Worm (Caenorhabditis elegans) whole organism, L4 larva: ENCODE measurements around the gene Y49F6B.20.

ENCODE experiments used
- F37D6.2 ChIP-seq: sonication (generic microtip); optimal IDR thresholded peaks from 2 replicates; lab custom pipeline; 2016; ENCODE audit warnings: mild to moderate bottlenecking, missing genetic modification characterization, missing compliant biosample characterization
- R02D3.7 ChIP-seq: fragments of 150-350 bp; sonication (generic microtip); optimal IDR thresholded peaks from 3 replicates; lab custom pipeline; 2014; ENCODE audit warnings: missing biosample characterization, missing genetic modification characterization
- T20F7.1 ChIP-seq: fragments of 200-800 bp; sonication (Bioruptor generic); optimal IDR thresholded peaks from 2 replicates; lab custom pipeline; 2018; ENCODE audit warnings: mild to moderate bottlenecking, missing genetic modification characterization, missing compliant biosample characterization
- T26A8.4 ChIP-seq: fragments of 200-800 bp; sonication (Bioruptor generic); IDR thresholded peaks from 2 replicates; pipeline ENCODE4 v1.3.6; 2022; ENCODE audit warnings: missing genetic modification characterization, missing compliant biosample characterization
- Y48G9A.11 ChIP-seq: fragments of 200-800 bp; sonication (Bioruptor generic); IDR thresholded peaks from 2 replicates; pipeline ENCODE4 v1.3.6; 2022; ENCODE audit warnings: missing genetic modification reagents, missing genetic modification characterization, missing compliant biosample characterization
- Y5F2A.4 ChIP-seq: fragments of 200-800 bp; sonication (Bioruptor generic); optimal IDR thresholded peaks from 2 replicates; lab custom pipeline; 2018; ENCODE audit warnings: mild to moderate bottlenecking, missing genetic modification characterization, missing compliant biosample characterization
- ZK337.2 ChIP-seq: fragments of 200-800 bp; sonication (Bioruptor generic); IDR thresholded peaks from 2 replicates; pipeline ENCODE4 v1.3.6; 2022; ENCODE audit warnings: missing genetic modification reagents, missing genetic modification characterization, missing compliant biosample characterization
- aha-1 ChIP-seq: fragments of 150-350 bp; peaks from one replicate; lab custom pipeline; 2014; ENCODE audit warnings: missing biosample characterization, missing genetic modification characterization
- ama-1 ChIP-seq: fragments of 150-350 bp; optimal IDR thresholded peaks from 2 replicates; lab custom pipeline; 2014; ENCODE audit warnings: inconsistent platforms, mixed read lengths
- attf-4 ChIP-seq: sonication (generic microtip); optimal IDR thresholded peaks from 3 replicates; lab custom pipeline; 2017; ENCODE audit warnings: missing biosample characterization, missing genetic modification characterization
- ceh-20 ChIP-seq: fragments of 200-800 bp; sonication (Bioruptor generic); IDR thresholded peaks from 2 replicates; pipeline ENCODE4 v1.3.6; 2022; ENCODE audit warnings: missing genetic modification reagents, missing genetic modification characterization, missing compliant biosample characterization
- ceh-28 ChIP-seq: fragments of 150-350 bp; optimal IDR thresholded peaks from 2 replicates; lab custom pipeline; 2014; ENCODE audit warnings: missing biosample characterization, missing genetic modification reagents, missing genetic modification characterization
- ceh-32 ChIP-seq: sonication (generic microtip); optimal IDR thresholded peaks from 2 replicates; lab custom pipeline; 2016; ENCODE audit warnings: mild to moderate bottlenecking, missing genetic modification characterization, missing compliant biosample characterization; ENCODE audit not compliant: poor library complexity
- ceh-44 ChIP-seq: fragments of 200-800 bp; sonication (Bioruptor generic); IDR thresholded peaks from 2 replicates; pipeline ENCODE4 v1.3.6; 2022; ENCODE audit warnings: missing genetic modification reagents, missing genetic modification characterization, missing compliant biosample characterization
- ceh-62 ChIP-seq: sonication (generic microtip); optimal IDR thresholded peaks from 2 replicates; lab custom pipeline; 2017; ENCODE audit warnings: missing biosample characterization, missing genetic modification characterization
- ces-1 ChIP-seq: fragments of 150-350 bp; sonication (generic microtip); optimal IDR thresholded peaks from 4 replicates; lab custom pipeline; 2014; ENCODE audit warnings: missing biosample characterization, missing genetic modification reagents, missing genetic modification characterization
- ctbp-1 ChIP-seq: fragments of 200-800 bp; sonication (Bioruptor generic); IDR thresholded peaks from 2 replicates; pipeline ENCODE4 v1.3.6; 2022; ENCODE audit warnings: missing genetic modification reagents, missing genetic modification characterization, missing compliant biosample characterization
- daf-12 ChIP-seq: fragments of 150-350 bp; optimal IDR thresholded peaks from 2 replicates; lab custom pipeline; 2014; ENCODE audit warnings: missing biosample characterization, missing genetic modification reagents, missing genetic modification characterization
- daf-19 ChIP-seq: fragments of 200-800 bp; sonication (Bioruptor generic); conservative IDR thresholded peaks from 2 replicates; pipeline ENCODE4 v1.3.6; 2022; ENCODE audit warnings: missing genetic modification characterization, missing compliant biosample characterization
- dmd-6 ChIP-seq: fragments of 200-800 bp; sonication (Bioruptor generic); IDR thresholded peaks from 2 replicates; pipeline ENCODE4 v1.3.6; 2022; ENCODE audit warnings: missing genetic modification reagents, missing genetic modification characterization, missing compliant biosample characterization
- dmd-9 ChIP-seq: fragments of 200-800 bp; sonication (Bioruptor generic); IDR thresholded peaks from 2 replicates; pipeline ENCODE4 v1.3.6; 2022; ENCODE audit warnings: missing genetic modification reagents, missing genetic modification characterization, missing compliant biosample characterization
- duxl-1 ChIP-seq: sonication (generic microtip); optimal IDR thresholded peaks from 2 replicates; lab custom pipeline; 2016; ENCODE audit warnings: mild to moderate bottlenecking, missing genetic modification characterization, moderate library complexity, missing compliant biosample characterization; ENCODE audit not compliant: poor library complexity
- egl-27 ChIP-seq: sonication (generic microtip); optimal IDR thresholded peaks from 3 replicates; lab custom pipeline; 2017; ENCODE audit warnings: missing biosample characterization, missing genetic modification reagents, missing genetic modification characterization
- gei-8 ChIP-seq: fragments of 200-800 bp; sonication (Bioruptor generic); optimal IDR thresholded peaks from 2 replicates; lab custom pipeline; 2018; ENCODE audit warnings: mild to moderate bottlenecking, missing genetic modification characterization, missing compliant biosample characterization
- lin-13 ChIP-seq: fragments of 150-350 bp; optimal IDR thresholded peaks from 2 replicates; lab custom pipeline; 2014; ENCODE audit warnings: missing biosample characterization, missing genetic modification reagents, missing genetic modification characterization
- lin-38 ChIP-seq: fragments of 200-800 bp; sonication (Bioruptor generic); IDR thresholded peaks from 2 replicates; pipeline ENCODE4 v1.3.6; 2022; ENCODE audit warnings: missing genetic modification reagents, missing genetic modification characterization, missing compliant biosample characterization
- lin-39 ChIP-seq: fragments of 150-350 bp; optimal IDR thresholded peaks from 2 replicates; lab custom pipeline; 2014; ENCODE audit warnings: missing biosample characterization, missing genetic modification reagents, missing genetic modification characterization
- lir-3 ChIP-seq: sonication (generic microtip); optimal IDR thresholded peaks from 2 replicates; lab custom pipeline; 2016; ENCODE audit warnings: mild to moderate bottlenecking, missing genetic modification characterization, missing compliant biosample characterization
- lsy-2 ChIP-seq, 2 experiments: fragments of 150-350 bp in 1 of 2; sonication (generic microtip) in 1 of 2; optimal IDR thresholded peaks; 2 replicates each; lab custom pipeline; 2014 to 2017; ENCODE audit warnings: missing biosample characterization in 2 of 2, missing genetic modification characterization in 2 of 2
- madf-9 ChIP-seq: fragments of 200-800 bp; sonication (Bioruptor generic); conservative IDR thresholded peaks from 2 replicates; pipeline ENCODE4 v1.3.6; 2022; ENCODE audit warnings: missing genetic modification reagents, missing genetic modification characterization, missing compliant biosample characterization
- mdl-1 ChIP-seq, 2 experiments: fragments of 150-350 bp in 1 of 2; sonication (generic microtip) in 1 of 2; optimal IDR thresholded peaks; 2 replicates each; lab custom pipeline; 2014 to 2017; ENCODE audit warnings: missing biosample characterization in 2 of 2, missing genetic modification characterization in 2 of 2
- mdt-29 ChIP-seq: fragments of 200-800 bp; sonication (Bioruptor generic); IDR thresholded peaks from 2 replicates; pipeline ENCODE4 v1.3.6; 2022; ENCODE audit warnings: missing genetic modification reagents, missing genetic modification characterization, missing compliant biosample characterization
- nhr-102 ChIP-seq: sonication (generic microtip); optimal IDR thresholded peaks from 2 replicates; lab custom pipeline; 2016; ENCODE audit warnings: mild to moderate bottlenecking, missing genetic modification characterization, moderate library complexity, missing compliant biosample characterization
- nhr-237 ChIP-seq: sonication (generic microtip); optimal IDR thresholded peaks from 2 replicates; lab custom pipeline; 2017; ENCODE audit warnings: missing biosample characterization, missing genetic modification characterization
- nhr-28 ChIP-seq: fragments of 150-350 bp; optimal IDR thresholded peaks from 2 replicates; lab custom pipeline; 2014; ENCODE audit warnings: missing biosample characterization, missing genetic modification characterization
- nhr-41 ChIP-seq: fragments of 200-800 bp; sonication (Bioruptor generic); IDR thresholded peaks from 2 replicates; pipeline ENCODE4 v1.3.6; 2022; ENCODE audit warnings: missing genetic modification reagents, missing genetic modification characterization, missing compliant biosample characterization
- nhr-48 ChIP-seq: sonication (generic microtip); optimal IDR thresholded peaks from 2 replicates; lab custom pipeline; 2016; ENCODE audit warnings: mild to moderate bottlenecking, missing genetic modification characterization, missing compliant biosample characterization
- nhr-77 ChIP-seq: fragments of 150-350 bp; optimal IDR thresholded peaks from 2 replicates; lab custom pipeline; 2014; ENCODE audit warnings: missing biosample characterization, missing genetic modification characterization
- php-3 ChIP-seq: fragments of 200-800 bp; sonication (Bioruptor generic); IDR thresholded peaks from 2 replicates; pipeline ENCODE4 v1.3.6; 2022; ENCODE audit warnings: missing genetic modification reagents, missing genetic modification characterization, missing compliant biosample characterization
- pqm-1 ChIP-seq: sonication (generic microtip); optimal IDR thresholded peaks from 2 replicates; lab custom pipeline; 2017; ENCODE audit warnings: missing biosample characterization, missing genetic modification characterization
- rbr-2 ChIP-seq: sonication (generic microtip); optimal IDR thresholded peaks from 2 replicates; lab custom pipeline; 2016; ENCODE audit warnings: missing genotype, missing genetic modification characterization, missing compliant biosample characterization
- saeg-2 ChIP-seq: fragments of 200-800 bp; sonication (Bioruptor generic); IDR thresholded peaks from 2 replicates; pipeline ENCODE4 v1.3.6; 2022; ENCODE audit warnings: missing genetic modification reagents, missing genetic modification characterization, missing compliant biosample characterization
- set-16 ChIP-seq: fragments of 200-800 bp; sonication (Bioruptor generic); IDR thresholded peaks from 2 replicates; pipeline ENCODE4 v1.3.6; 2022; ENCODE audit warnings: missing genetic modification reagents, missing genetic modification characterization, missing compliant biosample characterization
- snpc-1.2 ChIP-seq: fragments of 200-800 bp; sonication (Bioruptor generic); IDR thresholded peaks from 2 replicates; pipeline ENCODE4 v1.3.6; 2022; ENCODE audit warnings: missing genetic modification reagents, missing genetic modification characterization, missing compliant biosample characterization
- tra-1 ChIP-seq: fragments of 200-800 bp; sonication (Bioruptor generic); IDR thresholded peaks from 2 replicates; pipeline ENCODE4 v1.3.6; 2022; ENCODE audit warnings: missing genetic modification reagents, missing genetic modification characterization, missing compliant biosample characterization
- zfp-2 ChIP-seq: sonication (generic microtip); optimal IDR thresholded peaks from 2 replicates; lab custom pipeline; 2016; ENCODE audit warnings: mild to moderate bottlenecking, missing genetic modification characterization, missing compliant biosample characterization
- ztf-11 ChIP-seq: fragments of 150-350 bp; optimal IDR thresholded peaks from 2 replicates; lab custom pipeline; 2014; ENCODE audit warnings: missing biosample characterization, missing genetic modification characterization

Y49F6B.20 gene

ce11 chrII:3439842-3440640 lies 30.4 kb downstream of the Y49F6B.20 start:
- TF ChIP-seq php-3 (GFP tag; lab: Robert Waterston, UW) (0 out of 2 replicates have a peak, but pooled peaks have one; percentile 22), saeg-2 (GFP tag; lab: Robert Waterston, UW) (no peak), nhr-77 (no peak), dmd-6 (GFP tag; lab: Robert Waterston, UW) (peak; percentile 63), lsy-2 (tag; optimal IDR thresholded peaks at IDR 0.05; lab: Kevin White, UChicago) (no peak), pqm-1 (tag; lab: Kevin White, UChicago) (peak; percentile 55), nhr-28 (tag; lab: Kevin White, UChicago) (peak; percentile 60), T26A8.4 (GFP tag; lab: Robert Waterston, UW) (no peak)

- TF ChIP-seq ZK337.2 (GFP tag; lab: Robert Waterston, UW) (no peak), egl-27 (tag; lab: Kevin White, UChicago) (no peak), ceh-28 (tag; lab: Kevin White, UChicago) (no peak), mdl-1 (tag; optimal IDR thresholded peaks at IDR 0.05; lab: Kevin White, UChicago) (no peak), duxl-1 (tag; lab: Kevin White, UChicago) (peak; percentile 73), ztf-11 (no peak), daf-12 (tag; lab: Kevin White, UChicago) (no peak), lin-38 (GFP tag; lab: Robert Waterston, UW) (peak; percentile 81), tra-1 (GFP tag; lab: Robert Waterston, UW) (peak; percentile 90), nhr-48 (tag; lab: Kevin White, UChicago) (peak; percentile 4), dmd-6 (GFP tag; lab: Robert Waterston, UW) (peak; percentile 81), aha-1 (tag; lab: Kevin White, UChicago) (peak; percentile 71), nhr-102 (tag; lab: Kevin White, UChicago) (peak; percentile 50), T20F7.1 (GFP tag; lab: Kevin White, UChicago) (no peak), ceh-62 (tag; lab: Kevin White, UChicago) (no peak), F37D6.2 (tag; lab: Kevin White, UChicago) (no peak), T26A8.4 (GFP tag; lab: Robert Waterston, UW) (peak; percentile 74), ama-1 (no peak), daf-19 (GFP tag; lab: Robert Waterston, UW) (no peak; the same call in 1 of the 2 replicates), madf-9 (GFP tag; lab: Robert Waterston, UW) (peak; percentile 26; the same call in 1 of the 2 replicates), lir-3 (peak; percentile 48), attf-4 (no peak), R02D3.7 (tag; lab: Kevin White, UChicago) (no peak), lin-39 (no peak), ceh-44 (peak; percentile 54; the same call in 1 of the 2 replicates), ceh-32 (tag; lab: Kevin White, UChicago) (no peak), Y48G9A.11 (peak; percentile 84), snpc-1.2 (GFP tag; lab: Robert Waterston, UW) (peak; percentile 80; the same call in 1 of the 2 replicates), rbr-2 (tag; lab: Kevin White, UChicago) (peak; percentile 48), Y5F2A.4 (GFP tag; lab: Kevin White, UChicago) (peak; percentile 59), mdt-29 (GFP tag; lab: Robert Waterston, UW) (peak; percentile 86), pqm-1 (tag; lab: Kevin White, UChicago) (peak; percentile 67), nhr-41 (GFP tag; lab: Robert Waterston, UW) (0 out of 2 replicates have a peak, but pooled peaks have one; percentile 45), gei-8 (GFP tag; lab: Kevin White, UChicago) (peak; percentile 91), set-16 (GFP tag; lab: Robert Waterston, UW) (peak; percentile 95), dmd-9 (peak; percentile 78), lin-13 (peak; percentile 58), ces-1 (GFP tag; lab: Kevin White, UChicago) (no peak), zfp-2 (tag; lab: Kevin White, UChicago) (peak; percentile 6), nhr-237 (tag; lab: Kevin White, UChicago) (no peak), nhr-28 (tag; lab: Kevin White, UChicago) (peak; percentile 68), saeg-2 (GFP tag; lab: Robert Waterston, UW) (peak; percentile 53; the same call in 1 of the 2 replicates), ceh-20 (GFP tag; lab: Robert Waterston, UW) (peak; percentile 59; the same call in 1 of the 2 replicates), ctbp-1 (GFP tag; lab: Robert Waterston, UW) (peak; percentile 67)
Measured at ce11 chrII:3439244-3439698, 31.2 kb downstream of the Y49F6B.20 start.
